Worm (Caenorhabditis elegans): ENCODE results near the gene F45E6.1.

The F45E6.1 gene

DNA sequence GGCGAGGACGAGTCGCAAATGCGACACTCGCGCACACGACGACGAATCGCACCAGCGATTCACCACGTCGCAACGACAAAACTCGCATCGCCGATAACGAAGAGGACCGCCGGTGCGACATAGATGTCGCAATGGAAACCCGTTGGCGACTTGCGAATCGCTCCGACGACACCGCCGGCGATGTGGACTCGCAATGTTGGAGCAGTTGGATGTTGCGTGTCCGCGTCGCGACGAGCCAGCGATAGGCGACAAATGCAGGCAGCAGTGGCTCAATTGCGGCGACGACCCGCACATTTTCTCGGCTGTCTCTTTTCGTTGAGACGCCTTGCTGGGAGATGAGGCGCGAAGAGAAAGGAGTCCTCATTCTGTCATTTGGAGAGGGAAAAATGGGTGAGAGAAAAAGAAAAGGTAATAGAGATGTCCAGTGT is 25.1 kb downstream of the F45E6.1 start:
- TF ChIP-seq nhr-10 (tag; optimal IDR thresholded peaks at IDR 0.05) (no peak), tra-1 (GFP tag; IDR thresholded peaks at IDR 0.05) (0 out of 2 replicates have a peak, but pooled peaks have one; percentile 57), nhr-237 (tag; optimal IDR thresholded peaks at IDR 0.05) (no peak), T20F7.1 (GFP tag; optimal IDR thresholded peaks at IDR 0.05) (no peak), lin-15B (tag; optimal IDR thresholded peaks at IDR 0.05) (no peak), fkh-10 (GFP tag; optimal IDR thresholded peaks at IDR 0.05) (peak; percentile 56), ZK337.2 (GFP tag; IDR thresholded peaks at IDR 0.05) (no peak), F10B5.3 (tag; optimal IDR thresholded peaks at IDR 0.05) (peak; percentile 10), mxl-3 (GFP tag; optimal IDR thresholded peaks at IDR 0.05) (peak; percentile 47), daf-12 (tag; optimal IDR thresholded peaks at IDR 0.05) (no peak), tag-97 (GFP tag; IDR thresholded peaks at IDR 0.05) (no peak), madf-5 (GFP tag; IDR thresholded peaks at IDR 0.05) (no peak), lir-3 (tag; optimal IDR thresholded peaks at IDR 0.05) (no peak), ces-1 (GFP tag; optimal IDR thresholded peaks at IDR 0.05) (no peak), cey-2 (tag; optimal IDR thresholded peaks at IDR 0.05; ENCODE audit: borderline replicate concordance, insufficient read depth) (no peak), skn-1 (tag; optimal IDR thresholded peaks at IDR 0.05) (no peak), pha-4 (GFP tag; IDR thresholded peaks at IDR 0.05) (no peak), pha-4 (tag; optimal IDR thresholded peaks at IDR 0.05) (no peak), ZK546.5 (tag; optimal IDR thresholded peaks at IDR 0.05) (no peak), ceh-28 (tag; optimal IDR thresholded peaks at IDR 0.05) (no peak), fos-1 (tag; optimal IDR thresholded peaks at IDR 0.05) (no peak), nhr-41 (GFP tag; IDR thresholded peaks at IDR 0.05) (no peak), rbr-2 (tag; optimal IDR thresholded peaks at IDR 0.05) (peak; percentile 70), dpl-1 (GFP tag; optimal IDR thresholded peaks at IDR 0.05) (no peak), mxl-2 (GFP tag; conservative IDR thresholded peaks at IDR 0.05) (no peak), set-16 (GFP tag; IDR thresholded peaks at IDR 0.05) (peak; percentile 93), lin-38 (GFP tag; IDR thresholded peaks at IDR 0.05) (peak; percentile 49), dve-1 (tag; optimal IDR thresholded peaks at IDR 0.05; ENCODE audit: insufficient read depth) (peak; percentile 52), nhr-77 (tag; optimal IDR thresholded peaks at IDR 0.05) (no peak), lin-13 (GFP tag; optimal IDR thresholded peaks at IDR 0.05) (peak; percentile 24), ztf-11 (tag; optimal IDR thresholded peaks at IDR 0.05) (no peak), pqm-1 (tag; optimal IDR thresholded peaks at IDR 0.05) (no peak), ceh-32 (tag; optimal IDR thresholded peaks at IDR 0.05; ENCODE audit: poor library complexity) (no peak), ceh-62 (tag; optimal IDR thresholded peaks at IDR 0.05) (no peak), ceh-20 (GFP tag; IDR thresholded peaks at IDR 0.05) (peak; percentile 46; the same call in 1 of the 2 replicates), F49E8.2 (tag; optimal IDR thresholded peaks at IDR 0.05; ENCODE audit: borderline replicate concordance) (no peak), unc-130 (GFP tag; optimal IDR thresholded peaks at IDR 0.05) (no peak), dmd-8 (GFP tag; IDR thresholded peaks at IDR 0.05) (no peak), daf-8 (GFP tag; IDR thresholded peaks at IDR 0.05) (no peak), spr-3 (GFP tag; optimal IDR thresholded peaks at IDR 0.05) (no peak), nhr-25 (tag; optimal IDR thresholded peaks at IDR 0.05; ENCODE audit: borderline replicate concordance, insufficient read depth) (no peak), ztf-7 (tag; optimal IDR thresholded peaks at IDR 0.05) (no peak), zfp-2 (tag; optimal IDR thresholded peaks at IDR 0.05) (no peak), hmg-1.1 (GFP tag; IDR thresholded peaks at IDR 0.05) (peak; percentile 58; the same call in 1 of the 2 replicates), mdl-1 (tag; optimal IDR thresholded peaks at IDR 0.05) (no peak), aly-2 (tag; optimal IDR thresholded peaks at IDR 0.05) (no peak), lsy-2 (tag; optimal IDR thresholded peaks at IDR 0.05) (peak in 1 of 2 experiments; percentile 40), php-3 (GFP tag; IDR thresholded peaks at IDR 0.05) (0 out of 2 replicates have a peak, but pooled peaks have one; percentile 8), ama-1 (optimal IDR thresholded peaks at IDR 0.05) (no peak), duxl-1 (tag; optimal IDR thresholded peaks at IDR 0.05; ENCODE audit: poor library complexity) (no peak), nhr-6 (tag; optimal IDR thresholded peaks at IDR 0.05) (no peak), zip-11 (GFP tag; IDR thresholded peaks at IDR 0.05) (no peak)
